Worm (Caenorhabditis elegans) whole organism, early embryonic: ENCODE data around the gene C02D5.4.

Source experiments
- B0310.2 ChIP-seq: sonication (generic microtip); optimal IDR thresholded peaks from 2 replicates; lab custom pipeline; 2016; ENCODE audit warnings: mild to moderate bottlenecking, missing genetic modification characterization, missing compliant biosample characterization
- F13C5.2 ChIP-seq: sonication (generic microtip); optimal IDR thresholded peaks from 2 replicates; lab custom pipeline; 2017; ENCODE audit warnings: mild to moderate bottlenecking, missing genetic modification characterization, inconsistent platforms, missing compliant biosample characterization
- ama-1 ChIP-seq: fragments of 150-350 bp; optimal IDR thresholded peaks from 2 replicates; lab custom pipeline; 2014
- ceh-13 ChIP-seq: fragments of 200-800 bp; sonication (Bioruptor generic); optimal IDR thresholded peaks from 2 replicates; lab custom pipeline; 2018; ENCODE audit warnings: mild to moderate bottlenecking, missing genetic modification characterization, missing compliant biosample characterization
- ceh-36 ChIP-seq: sonication (generic microtip); optimal IDR thresholded peaks from 2 replicates; lab custom pipeline; 2016; ENCODE audit warnings: missing genetic modification characterization, inconsistent platforms, missing compliant biosample characterization
- ets-7 ChIP-seq: sonication (generic microtip); optimal IDR thresholded peaks from 2 replicates; lab custom pipeline; 2016; ENCODE audit warnings: missing genotype, missing genetic modification characterization, missing compliant biosample characterization
- flt-1 ChIP-seq: fragments of 200-800 bp; sonication (Bioruptor generic); IDR thresholded peaks from 2 replicates; pipeline ENCODE4 v1.3.6; 2022; ENCODE audit warnings: missing genetic modification characterization, missing compliant biosample characterization
- hmbx-1 ChIP-seq: sonication (generic microtip); optimal IDR thresholded peaks from 2 replicates; lab custom pipeline; 2016; ENCODE audit warnings: mild to moderate bottlenecking, missing genetic modification characterization, missing compliant biosample characterization
- hmg-4 ChIP-seq: fragments of 200-800 bp; sonication (Bioruptor generic); optimal IDR thresholded peaks from 2 replicates; lab custom pipeline; 2018; ENCODE audit warnings: mild to moderate bottlenecking, missing genetic modification characterization, missing compliant biosample characterization
- pes-1 ChIP-seq: fragments of 200-800 bp; sonication (Bioruptor generic); IDR thresholded peaks from 2 replicates; pipeline ENCODE4 v1.3.6; 2022; ENCODE audit warnings: missing genetic modification reagents, missing genetic modification characterization, missing compliant biosample characterization
- scrt-1 ChIP-seq: fragments of 200-800 bp; sonication (Bioruptor generic); IDR thresholded peaks from 2 replicates; pipeline ENCODE4 v1.3.6; 2022; ENCODE audit warnings: missing genetic modification characterization, missing compliant biosample characterization
- sea-1 ChIP-seq: fragments of 200-800 bp; sonication (Bioruptor generic); conservative IDR thresholded peaks from 2 replicates; pipeline ENCODE4 v1.3.6; 2022; ENCODE audit warnings: missing genetic modification characterization, missing compliant biosample characterization
- tbx-11 ChIP-seq: fragments of 200-800 bp; sonication (Bioruptor generic); IDR thresholded peaks from 2 replicates; pipeline ENCODE4 v1.3.6; 2022; ENCODE audit warnings: missing genetic modification characterization, missing compliant biosample characterization
- tra-4 ChIP-seq: sonication (generic microtip); optimal IDR thresholded peaks from 2 replicates; lab custom pipeline; 2017; ENCODE audit warnings: missing genetic modification characterization, missing compliant biosample characterization

DNA sequence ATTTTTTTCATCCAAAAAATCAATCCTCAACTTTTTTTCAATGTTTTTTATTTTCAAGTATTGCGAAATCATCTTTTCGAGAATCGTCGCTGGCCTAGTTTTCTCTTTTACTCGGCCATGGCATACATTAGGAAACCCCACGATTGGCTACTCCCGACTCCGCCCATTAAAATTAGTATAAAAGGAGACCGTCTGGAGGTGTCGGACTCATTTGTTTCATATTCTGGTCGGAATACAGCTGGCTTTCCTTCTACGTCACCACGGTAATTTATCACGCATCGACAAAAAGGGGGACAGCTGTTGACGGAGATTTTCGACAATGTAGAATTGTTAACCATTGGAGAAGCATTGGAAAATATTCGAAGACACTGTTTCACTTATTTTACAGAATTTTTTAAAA, 23.0 kb upstream of the C02D5.4 start:
- no peak for TF ChIP-seq pes-1
- peak; percentile 84 for TF ChIP-seq ama-1
- no peak for TF ChIP-seq B0310.2 (tag; lab: Kevin White, UChicago)
- TF ChIP-seq hmbx-1 (tag; lab: Kevin White, UChicago): no peak
- no peak for TF ChIP-seq flt-1 (GFP tag; lab: Robert Waterston, UW)
- TF ChIP-seq ets-7 (tag; lab: Kevin White, UChicago): no peak
- TF ChIP-seq sea-1: no peak
- no peak for TF ChIP-seq ceh-13 (GFP tag; lab: Kevin White, UChicago)
- no peak for TF ChIP-seq F13C5.2 (tag; lab: Kevin White, UChicago)
- TF ChIP-seq hmg-4 (GFP tag; lab: Kevin White, UChicago): no peak
- TF ChIP-seq scrt-1 (GFP tag; lab: Robert Waterston, UW): no peak
- no peak for TF ChIP-seq ceh-36 (tag; lab: Kevin White, UChicago)
- no peak for TF ChIP-seq tra-4 (tag; lab: Kevin White, UChicago)
- no peak for TF ChIP-seq tbx-11 (GFP tag; lab: Robert Waterston, UW)
